Worm (Caenorhabditis elegans): ENCODE results near the gene rpl-32.

DNA sequence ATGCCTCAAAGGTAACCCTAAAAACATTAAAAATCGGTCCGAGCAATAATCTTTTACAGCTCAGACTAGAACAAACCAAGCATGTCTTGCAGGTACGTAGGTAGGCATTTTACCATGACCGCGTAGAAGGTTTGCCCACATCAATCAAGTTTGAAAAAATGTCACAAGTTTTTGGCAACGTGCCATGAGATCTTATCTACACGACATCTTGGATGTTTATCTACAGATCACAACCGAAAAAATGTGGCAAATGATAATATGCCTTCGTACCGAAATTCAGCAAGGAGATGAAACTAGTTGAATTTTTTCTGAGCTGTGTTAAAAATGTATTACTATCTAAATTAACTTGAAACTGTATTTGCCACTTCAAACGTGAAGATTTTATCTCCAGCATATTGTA is 7.6 kb upstream of the rpl-32 start:
- no peak for TF ChIP-seq snpc-4 (tag; optimal IDR thresholded peaks at IDR 0.05)
- no peak for TF ChIP-seq ceh-44 (GFP tag; IDR thresholded peaks at IDR 0.05)
- TF ChIP-seq zfp-3 (GFP tag; conservative IDR thresholded peaks at IDR 0.05), result no peak
- no peak for TF ChIP-seq set-16 (GFP tag; IDR thresholded peaks at IDR 0.05)
- TF ChIP-seq nhr-76 (tag; optimal IDR thresholded peaks at IDR 0.05), result no peak
- TF ChIP-seq pha-4 (GFP tag; IDR thresholded peaks at IDR 0.05), result no peak
- no peak for TF ChIP-seq pha-4 (tag; optimal IDR thresholded peaks at IDR 0.05)
- no peak for TF ChIP-seq mxl-3 (GFP tag; optimal IDR thresholded peaks at IDR 0.05)
- TF ChIP-seq R02D3.7 (tag; optimal IDR thresholded peaks at IDR 0.05), result no peak
- no peak for TF ChIP-seq zag-1 (tag; optimal IDR thresholded peaks at IDR 0.05)

Data from whole organism, L4 larva.